Worm (Caenorhabditis elegans) whole organism, L4/young adult: ENCODE results near the gene F54D5.9.
A peak's percentile ranks its signal among the peaks of the same experiment; 100 is the strongest.
"Not testable (repeated sequence)": the region's sequence is repeated elsewhere in the genome, so short reads cannot be mapped to it uniquely, and the experiment has no call there.

ENCODE experiments used
- W03F9.2 ChIP-seq: fragments of 150-350 bp; optimal IDR thresholded peaks from 2 replicates; lab custom pipeline; 2014; ENCODE audit warnings: missing biosample characterization, missing genetic modification characterization
- dao-5 ChIP-seq: sonication (generic microtip); optimal IDR thresholded peaks from 2 replicates; lab custom pipeline; 2016; ENCODE audit warnings: missing genotype, missing genetic modification characterization, moderate library complexity, missing compliant biosample characterization
- him-1 ChIP-seq: sonication (generic microtip); optimal IDR thresholded peaks from 2 replicates; lab custom pipeline; 2016; ENCODE audit warnings: missing genotype, missing genetic modification reagents, missing genetic modification characterization, missing compliant biosample characterization

F54D5.9 gene

ce11 chrII:11564127-11564526 is 19.5 kb upstream of the F54D5.9 start, which contains the start of gene F54D5.15:
Gene F54D5.15 (minus strand): TSS chrII:11564227.
- TF ChIP-seq dao-5, result no peak
- no peak for TF ChIP-seq him-1 (tag; lab: Kevin White, UChicago)
- TF ChIP-seq W03F9.2 (tag; lab: Kevin White, UChicago), result no peak

ce11 chrII:11556338-11556737 is 11.7 kb upstream of the F54D5.9 start, which contains the start of gene F54D5.17:
Gene F54D5.17 (plus strand): TSS chrII:11556638.
- TF ChIP-seq dao-5, result no peak
- TF ChIP-seq him-1 (tag; lab: Kevin White, UChicago), result no peak

- no peak for TF ChIP-seq dao-5
- no peak for TF ChIP-seq him-1 (tag; lab: Kevin White, UChicago)
- no peak for TF ChIP-seq W03F9.2 (tag; lab: Kevin White, UChicago)
Measured at ce11 chrII:11555634-11556033, 11.0 kb upstream of the F54D5.9 start, which contains the start of gene F54D5.24. Gene F54D5.24 (plus strand): TSS chrII:11555949.

- not testable (repeated sequence) for TF ChIP-seq W03F9.2 (tag; lab: Kevin White, UChicago); dao-5; him-1 (tag; lab: Kevin White, UChicago)
Measured at ce11 chrII:11551981-11552380, 7.4 kb upstream of the F54D5.9 start, which contains the start of gene dhgd-1. Gene dhgd-1 (minus strand): TSS chrII:11552081.

- TF ChIP-seq dao-5 (no peak), him-1 (tag; lab: Kevin White, UChicago) (no peak), W03F9.2 (tag; lab: Kevin White, UChicago) (peak; percentile 30)
Measured at ce11 chrII:11547254-11547687, 2.6 kb upstream of the F54D5.9 start, which contains the start of gene F54D5.7. Gene F54D5.7 (plus strand): TSS chrII:11547517.

- TF ChIP-seq W03F9.2 (tag; lab: Kevin White, UChicago) (no peak), dao-5 (no peak), him-1 (tag; lab: Kevin White, UChicago) (no peak)
Measured at ce11 chrII:11545952-11546325, 1.3 kb upstream of the F54D5.9 start.

ce11 chrII:11545299-11545951 is 797 bp upstream of the F54D5.9 start, which contains the start of gene dnj-13:
Gene dnj-13 (plus strand): TSS chrII:11545701.
- peak; percentile 36 for TF ChIP-seq dao-5
- peak; percentile 73 for TF ChIP-seq him-1 (tag; lab: Kevin White, UChicago)
- peak; percentile 83 for TF ChIP-seq W03F9.2 (tag; lab: Kevin White, UChicago)

ce11 chrII:11542958-11543357 is 1.7 kb downstream of the F54D5.9 start:
- no peak for TF ChIP-seq dao-5
- no peak for TF ChIP-seq W03F9.2 (tag; lab: Kevin White, UChicago)

- no peak for TF ChIP-seq W03F9.2 (tag; lab: Kevin White, UChicago)
- no peak for TF ChIP-seq dao-5
- TF ChIP-seq him-1 (tag; lab: Kevin White, UChicago), result no peak
Measured at ce11 chrII:11542385-11542784, 2.2 kb downstream of the F54D5.9 start, which contains the start of gene gtf-2E2. Gene gtf-2E2 (minus strand): TSS chrII:11542495.

- TF ChIP-seq W03F9.2 (tag; lab: Kevin White, UChicago) (no peak), him-1 (tag; lab: Kevin White, UChicago) (no peak)
Measured at ce11 chrII:11538741-11539140, 5.9 kb downstream of the F54D5.9 start, which contains the start of gene Y62F5A.9. Gene Y62F5A.9 (minus strand): TSS chrII:11538841.

ce11 chrII:11537606-11538016 is 7.0 kb downstream of the F54D5.9 start:
- TF ChIP-seq him-1 (tag; lab: Kevin White, UChicago) (no peak), W03F9.2 (tag; lab: Kevin White, UChicago) (no peak), dao-5 (no peak)

- TF ChIP-seq him-1 (tag; lab: Kevin White, UChicago) (no peak), W03F9.2 (tag; lab: Kevin White, UChicago) (no peak), dao-5 (no peak)
Measured at ce11 chrII:11537115-11537514, 7.5 kb downstream of the F54D5.9 start.

- TF ChIP-seq him-1 (tag; lab: Kevin White, UChicago) (no peak), dao-5 (no peak), W03F9.2 (tag; lab: Kevin White, UChicago) (no peak)
Measured at ce11 chrII:11536505-11536904, 8.1 kb downstream of the F54D5.9 start.

ce11 chrII:11535924-11536323 is 8.7 kb downstream of the F54D5.9 start:
- no peak for TF ChIP-seq him-1 (tag; lab: Kevin White, UChicago)
- no peak for TF ChIP-seq W03F9.2 (tag; lab: Kevin White, UChicago)
- TF ChIP-seq dao-5, result no peak
